Worm (Caenorhabditis elegans) whole organism, L4/young adult: ENCODE measurements around the gene C09G9.1.

Experiments used
- W03F9.2 ChIP-seq: fragments of 150-350 bp; optimal IDR thresholded peaks from 2 replicates; lab custom pipeline; 2014; ENCODE audit warnings: missing biosample characterization, missing genetic modification characterization
- dao-5 ChIP-seq: sonication (generic microtip); optimal IDR thresholded peaks from 2 replicates; lab custom pipeline; 2016; ENCODE audit warnings: missing genotype, missing genetic modification characterization, moderate library complexity, missing compliant biosample characterization
- him-1 ChIP-seq: sonication (generic microtip); optimal IDR thresholded peaks from 2 replicates; lab custom pipeline; 2016; ENCODE audit warnings: missing genotype, missing genetic modification reagents, missing genetic modification characterization, missing compliant biosample characterization

C09G9.1 gene

DNA sequence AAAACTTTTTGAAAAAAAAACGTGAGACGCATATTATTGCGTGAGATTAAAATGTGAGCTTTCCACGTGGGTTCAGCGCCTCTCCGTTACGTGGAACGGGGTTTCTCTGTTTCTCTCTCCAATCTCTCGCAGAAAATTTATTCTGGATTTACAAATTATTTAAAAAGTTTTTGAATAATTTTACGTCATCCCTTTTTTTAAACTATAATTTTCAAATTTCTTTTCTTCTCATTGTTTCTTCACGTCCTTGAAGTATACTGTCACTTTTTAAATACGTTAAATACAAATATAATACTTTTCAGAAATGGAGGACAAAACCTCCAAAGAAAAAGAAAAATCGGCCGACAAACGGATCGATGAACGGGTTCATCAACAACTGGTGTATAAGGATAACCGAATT lies 37.8 kb downstream of the C09G9.1 start, which contains the start of gene T28C6.7:
Gene T28C6.7 (plus strand): TSS at position 301 of the 400 bp plus-strand sequence.
- TF ChIP-seq W03F9.2 = no peak
- no peak for TF ChIP-seq him-1 (tag; lab: Kevin White, UChicago)
- no peak for TF ChIP-seq dao-5 (tag; lab: Kevin White, UChicago)

- no peak for TF ChIP-seq him-1 (tag; lab: Kevin White, UChicago)
- TF ChIP-seq W03F9.2 = no peak
- no peak for TF ChIP-seq dao-5 (tag; lab: Kevin White, UChicago)
Observed at ce11 chrIV:8826606-8827000, 38.7 kb downstream of the C09G9.1 start.

DNA sequence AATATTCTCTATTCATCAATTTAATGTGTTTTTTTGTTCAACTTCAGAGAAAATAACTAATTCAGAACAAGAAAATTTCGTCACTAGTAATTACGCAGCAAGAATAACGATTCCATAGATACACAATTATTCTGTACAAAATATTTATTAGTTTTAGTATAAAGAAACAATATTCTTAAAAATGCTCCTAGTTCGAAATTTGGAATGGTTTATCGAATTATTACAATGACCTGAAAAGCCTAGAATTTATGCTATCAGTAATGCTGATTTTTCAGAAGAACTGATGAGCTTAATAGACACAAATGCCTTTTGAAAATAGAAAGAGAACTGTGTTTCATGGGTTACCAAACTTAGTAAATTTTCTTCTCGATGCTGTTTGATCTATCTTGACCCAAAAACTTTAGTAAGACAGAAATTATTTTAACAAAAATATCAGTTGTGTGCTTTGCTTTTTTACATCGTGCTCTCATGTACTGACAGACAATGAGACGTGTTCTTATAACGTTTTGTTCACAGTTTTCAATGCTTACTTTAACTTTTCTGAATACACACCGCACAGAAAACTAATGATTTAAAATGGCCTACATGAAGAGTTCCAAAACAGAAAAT lies 39.2 kb downstream of the C09G9.1 start:
- TF ChIP-seq W03F9.2 (no peak), dao-5 (tag; lab: Kevin White, UChicago) (no peak), him-1 (tag; lab: Kevin White, UChicago) (no peak)

- TF ChIP-seq him-1 (tag; lab: Kevin White, UChicago) (no peak), W03F9.2 (no peak)
Observed at ce11 chrIV:8824145-8824833, 41.0 kb downstream of the C09G9.1 start, which contains the start of the genes col-117 and col-3. col-117 (minus strand) TSS chrIV:8824195. col-3 (plus strand) TSS chrIV:8824783.

- TF ChIP-seq him-1 (tag; lab: Kevin White, UChicago) = no peak
- no peak for TF ChIP-seq W03F9.2
- no peak for TF ChIP-seq dao-5 (tag; lab: Kevin White, UChicago)
Observed at ce11 chrIV:8822598-8822997, 42.7 kb downstream of the C09G9.1 start.

- TF ChIP-seq him-1 (tag; lab: Kevin White, UChicago) (no peak), W03F9.2 (no peak), dao-5 (tag; lab: Kevin White, UChicago) (no peak)
Observed at ce11 chrIV:8821147-8821546, 44.1 kb downstream of the C09G9.1 start, which contains the start of gene T28C6.5. T28C6.5 (plus strand) TSS chrIV:8821447.

DNA sequence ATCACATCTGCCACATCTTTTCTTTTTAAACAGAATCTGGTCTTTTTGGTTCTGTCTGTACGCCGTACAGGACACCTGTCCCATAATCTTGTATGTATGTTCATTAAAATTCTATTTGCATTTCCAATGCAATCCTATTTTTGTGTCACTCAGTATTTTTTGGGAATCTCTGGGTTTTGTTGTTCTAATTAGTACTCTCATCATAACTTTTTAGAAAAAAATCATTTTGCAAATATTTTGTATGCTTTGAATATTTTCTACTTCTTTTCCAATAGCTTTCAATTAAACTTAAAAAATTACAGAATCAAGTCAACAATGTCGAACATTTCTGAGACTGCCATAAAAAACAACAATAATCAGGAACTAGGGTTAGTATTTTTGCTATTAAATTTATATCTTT lies 45.2 kb downstream of the C09G9.1 start, which contains the start of gene T28C6.3:
Gene T28C6.3 (plus strand): TSS at position 301 of the 400 bp plus-strand sequence.
- TF ChIP-seq W03F9.2 (no peak), him-1 (tag; lab: Kevin White, UChicago) (no peak), dao-5 (tag; lab: Kevin White, UChicago) (no peak)

- TF ChIP-seq dao-5 (tag; lab: Kevin White, UChicago) (no peak), him-1 (tag; lab: Kevin White, UChicago) (no peak), W03F9.2 (no peak)
Observed at ce11 chrIV:8819471-8819870, 45.8 kb downstream of the C09G9.1 start.

- no peak for TF ChIP-seq dao-5 (tag; lab: Kevin White, UChicago)
- no peak for TF ChIP-seq him-1 (tag; lab: Kevin White, UChicago)
- no peak for TF ChIP-seq W03F9.2
Observed at ce11 chrIV:8817639-8818038, 47.6 kb downstream of the C09G9.1 start, which contains the start of gene T28C6.10. T28C6.10 (plus strand) TSS chrIV:8817939.

ce11 chrIV:8816617-8817016 lies 48.7 kb downstream of the C09G9.1 start:
- TF ChIP-seq W03F9.2 (no peak), him-1 (tag; lab: Kevin White, UChicago) (no peak), dao-5 (tag; lab: Kevin White, UChicago) (no peak)

ce11 chrIV:8816029-8816428 lies 49.3 kb downstream of the C09G9.1 start, which contains the start of gene grsp-2:
grsp-2 (plus strand) TSS chrIV:8816329.
- TF ChIP-seq him-1 (tag; lab: Kevin White, UChicago) (no peak), W03F9.2 (no peak), dao-5 (tag; lab: Kevin White, UChicago) (no peak)

DNA sequence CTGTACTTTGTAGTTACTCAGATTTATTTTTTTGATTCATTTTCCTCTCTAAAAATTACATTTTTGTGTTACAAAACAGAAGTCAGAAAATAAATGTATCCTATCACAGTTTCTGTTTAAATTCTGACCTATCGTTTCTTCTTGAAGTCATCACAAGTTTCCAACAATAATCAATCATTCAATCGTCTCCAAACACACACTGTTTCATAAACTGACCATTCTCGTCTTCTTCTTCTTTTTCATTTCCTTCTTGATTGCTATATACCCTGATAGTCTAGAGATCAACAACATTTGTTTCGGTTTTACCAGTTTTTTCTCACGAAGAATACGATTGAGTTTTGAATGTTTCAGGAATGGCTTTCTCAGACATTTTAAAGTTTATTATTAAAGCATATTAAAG lies 50.1 kb downstream of the C09G9.1 start:
- TF ChIP-seq him-1 (tag; lab: Kevin White, UChicago) (no peak), dao-5 (tag; lab: Kevin White, UChicago) (no peak), W03F9.2 (no peak)

DNA sequence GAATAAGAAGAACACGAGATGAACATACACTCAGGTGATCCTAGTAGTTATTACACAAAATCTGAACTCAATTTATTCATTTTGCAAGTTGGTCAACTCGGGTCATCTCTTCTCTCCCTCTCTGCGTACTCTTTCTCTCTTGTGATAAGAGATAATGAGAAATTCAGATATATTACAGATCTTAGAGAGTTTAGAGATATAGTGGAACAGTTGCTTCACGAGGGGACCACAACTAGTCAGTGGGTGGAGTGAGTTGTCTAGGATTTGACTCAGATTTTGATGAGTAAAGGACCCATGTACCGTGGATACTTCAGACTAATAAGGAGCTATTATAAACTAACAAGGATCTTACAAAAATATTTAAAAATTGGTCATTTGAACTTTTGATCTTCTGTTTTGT lies 51.7 kb downstream of the C09G9.1 start, which contains the start of gene exc-5:
Gene exc-5 (minus strand): TSS at position 57 of the 400 bp plus-strand sequence.
- TF ChIP-seq W03F9.2 (no peak), dao-5 (tag; lab: Kevin White, UChicago) (no peak), him-1 (tag; lab: Kevin White, UChicago) (no peak)
